Fruit fly (Drosophila melanogaster) whole organism, adult: ENCODE results near the gene mad2.

Source experiments
- CG11617 ChIP-seq: fragments of 200-800 bp; sonication (Bioruptor generic); optimal IDR thresholded peaks from 2 replicates; lab custom pipeline; 2017; ENCODE audit warnings: mild to moderate bottlenecking, missing biosample characterization, missing genetic modification reagents, missing genetic modification characterization
- CG12768 ChIP-seq: fragments of 200-800 bp; sonication (Bioruptor generic); optimal IDR thresholded peaks from 2 replicates; lab custom pipeline; 2017; ENCODE audit warnings: missing biosample characterization, missing genetic modification characterization, mild to moderate bottlenecking, moderate library complexity, missing genetic modification reagents
- CG14711 ChIP-seq: fragments of 200-800 bp; sonication (Bioruptor generic); optimal IDR thresholded peaks from 2 replicates; lab custom pipeline; 2018; ENCODE audit warnings: missing biosample characterization, mild to moderate bottlenecking, missing genetic modification characterization, moderate library complexity
- CG1620 ChIP-seq: fragments of 200-800 bp; sonication (Bioruptor generic); optimal IDR thresholded peaks from 2 replicates; lab custom pipeline; 2016; ENCODE audit warnings: missing biosample characterization, missing genetic modification characterization
- CG33017 ChIP-seq: fragments of 200-800 bp; sonication (Bioruptor generic); optimal IDR thresholded peaks from 2 replicates; lab custom pipeline; 2018; ENCODE audit warnings: missing biosample characterization, mild to moderate bottlenecking, missing genetic modification characterization, moderate library complexity
- CG5204 ChIP-seq: fragments of 200-800 bp; sonication (Bioruptor generic); optimal IDR thresholded peaks from 2 replicates; lab custom pipeline; 2016; ENCODE audit warnings: missing biosample characterization, missing genetic modification characterization
- CG7045 ChIP-seq: fragments of 200-800 bp; sonication (Bioruptor generic); optimal IDR thresholded peaks from 2 replicates; lab custom pipeline; 2017; ENCODE audit warnings: missing biosample characterization, mild to moderate bottlenecking, missing genetic modification characterization
- CG7101 ChIP-seq: fragments of 200-800 bp; sonication (Bioruptor generic); optimal IDR thresholded peaks from 2 replicates; lab custom pipeline; 2018; ENCODE audit warnings: missing biosample characterization, mild to moderate bottlenecking, missing genetic modification characterization, moderate library complexity
- Clk ChIP-seq: fragments of 200-800 bp; sonication (Bioruptor generic); optimal IDR thresholded peaks from 2 replicates; lab custom pipeline; 2017; ENCODE audit warnings: missing biosample characterization, missing genetic modification characterization
- Crg-1 ChIP-seq: fragments of 200-800 bp; sonication (Bioruptor generic); optimal IDR thresholded peaks from 2 replicates; lab custom pipeline; 2016; ENCODE audit warnings: missing biosample characterization, missing genetic modification characterization
- Hr96 ChIP-seq: fragments of 200-800 bp; sonication (Bioruptor generic); optimal IDR thresholded peaks from 2 replicates; lab custom pipeline; 2016; ENCODE audit warnings: missing biosample characterization, missing genetic modification characterization
- Mnt ChIP-seq: fragments of 200-800 bp; sonication (Bioruptor generic); optimal IDR thresholded peaks from 2 replicates; lab custom pipeline; 2016; ENCODE audit warnings: missing biosample characterization, mild to moderate bottlenecking, missing genetic modification characterization
- bab1 ChIP-seq: fragments of 200-800 bp; sonication (Bioruptor generic); optimal IDR thresholded peaks from 3 replicates; lab custom pipeline; 2019; ENCODE audit warnings: missing biosample characterization, mild to moderate bottlenecking, missing genetic modification characterization, moderate library complexity
- cic ChIP-seq: fragments of 200-800 bp; sonication (Bioruptor generic); optimal IDR thresholded peaks from 2 replicates; lab custom pipeline; 2017; ENCODE audit warnings: missing biosample characterization, mild to moderate bottlenecking, missing genetic modification characterization, moderate library complexity
- cnc ChIP-seq, 2 experiments: fragments of >200 bp; optimal IDR thresholded peaks; 2 replicates each; lab custom pipeline; 2017
- kay ChIP-seq: fragments of 200-800 bp; sonication (Bioruptor generic); peaks from one replicate; lab custom pipeline; 2016; ENCODE audit warnings: missing biosample characterization, missing genetic modification characterization, borderline replicate concordance
- ovo ChIP-seq: fragments of 200-800 bp; sonication (Bioruptor generic); optimal IDR thresholded peaks from 2 replicates; lab custom pipeline; 2016; ENCODE audit warnings: missing biosample characterization, missing genetic modification characterization
- pad ChIP-seq: fragments of 200-800 bp; sonication (Bioruptor generic); optimal IDR thresholded peaks from 3 replicates; lab custom pipeline; 2017; ENCODE audit warnings: missing biosample characterization, missing genetic modification characterization, mild to moderate bottlenecking, moderate library complexity, missing genetic modification reagents
- tj ChIP-seq: fragments of 200-800 bp; sonication (Bioruptor generic); optimal IDR thresholded peaks from 3 replicates; lab custom pipeline; 2017; ENCODE audit warnings: missing biosample characterization, mild to moderate bottlenecking, missing genetic modification characterization, moderate library complexity
- toe ChIP-seq: fragments of 200-800 bp; sonication (Bioruptor generic); optimal IDR thresholded peaks from 2 replicates; lab custom pipeline; 2016; ENCODE audit warnings: missing biosample characterization, missing genetic modification characterization

The mad2 gene

DNA sequence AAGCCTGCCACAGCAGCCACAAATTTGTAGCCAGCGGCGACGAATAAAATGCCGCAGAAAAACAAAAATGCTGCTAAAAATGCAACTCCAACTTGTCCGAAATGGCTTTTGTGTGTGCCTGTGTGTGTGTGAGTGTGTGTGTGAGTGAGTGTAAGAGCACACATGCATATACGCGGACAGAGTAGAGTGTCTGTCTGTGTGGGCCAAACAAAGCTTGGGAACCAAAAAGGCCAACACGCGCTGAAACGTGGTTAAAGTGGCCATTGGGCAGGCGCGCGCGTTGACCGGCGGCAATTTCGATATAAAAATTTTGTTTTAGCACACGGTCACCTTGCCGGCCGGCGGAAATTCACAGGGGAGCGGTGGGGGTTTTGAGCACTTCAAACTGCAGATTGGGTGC is 22.5 kb upstream of the mad2 start:
- TF ChIP-seq CG7045 (GFP tag; lab: Kevin White, UChicago) (no peak), cnc (optimal IDR thresholded peaks at IDR 0.05; lab: Kevin White, UChicago) (no peak), CG5204 (GFP tag; lab: Kevin White, UChicago) (no peak), kay (GFP tag; lab: Kevin White, UChicago) (no peak), CG33017 (tag; lab: Kevin White, UChicago) (no peak), CG7101 (tag; lab: Kevin White, UChicago) (no peak), Crg-1 (GFP tag; lab: Kevin White, UChicago) (no peak), Clk (GFP tag; lab: Kevin White, UChicago) (no peak), CG14711 (tag; lab: Kevin White, UChicago) (no peak), toe (GFP tag; lab: Kevin White, UChicago) (no peak), tj (GFP tag; lab: Kevin White, UChicago) (no peak), CG1620 (GFP tag; lab: Kevin White, UChicago) (no peak), CG12768 (no peak), pad (no peak), CG11617 (no peak), bab1 (GFP tag; lab: Kevin White, UChicago) (no peak), Mnt (GFP tag; lab: Kevin White, UChicago) (no peak), cic (no peak)

DNA sequence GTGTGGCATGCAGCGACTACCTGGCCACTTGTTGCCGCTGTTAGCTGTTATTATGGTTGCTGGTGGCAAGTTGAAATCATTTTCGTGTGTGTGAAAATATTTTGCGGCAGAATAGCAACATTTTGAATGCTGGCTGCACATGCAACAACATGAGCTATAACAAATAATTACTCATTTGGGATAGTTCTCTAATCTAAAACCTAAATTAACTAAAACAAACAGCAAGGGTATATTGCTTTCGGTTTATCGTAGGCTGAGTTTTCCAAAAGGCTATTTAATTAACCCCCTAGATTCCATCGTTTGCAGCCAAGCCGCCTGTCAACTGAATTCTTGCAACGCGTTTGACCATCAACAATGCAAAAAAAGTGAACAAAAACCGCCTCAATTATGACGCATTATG is 21.9 kb upstream of the mad2 start:
- TF ChIP-seq bab1 (GFP tag; lab: Kevin White, UChicago) (no peak), CG7045 (GFP tag; lab: Kevin White, UChicago) (no peak), CG33017 (tag; lab: Kevin White, UChicago) (no peak), CG11617 (no peak), Mnt (GFP tag; lab: Kevin White, UChicago) (no peak), ovo (GFP tag; lab: Kevin White, UChicago) (no peak), cnc (optimal IDR thresholded peaks at IDR 0.05; lab: Kevin White, UChicago) (no peak), toe (GFP tag; lab: Kevin White, UChicago) (no peak), CG12768 (no peak), kay (GFP tag; lab: Kevin White, UChicago) (no peak), CG5204 (GFP tag; lab: Kevin White, UChicago) (no peak), CG14711 (tag; lab: Kevin White, UChicago) (no peak), Crg-1 (GFP tag; lab: Kevin White, UChicago) (no peak), pad (no peak)

DNA sequence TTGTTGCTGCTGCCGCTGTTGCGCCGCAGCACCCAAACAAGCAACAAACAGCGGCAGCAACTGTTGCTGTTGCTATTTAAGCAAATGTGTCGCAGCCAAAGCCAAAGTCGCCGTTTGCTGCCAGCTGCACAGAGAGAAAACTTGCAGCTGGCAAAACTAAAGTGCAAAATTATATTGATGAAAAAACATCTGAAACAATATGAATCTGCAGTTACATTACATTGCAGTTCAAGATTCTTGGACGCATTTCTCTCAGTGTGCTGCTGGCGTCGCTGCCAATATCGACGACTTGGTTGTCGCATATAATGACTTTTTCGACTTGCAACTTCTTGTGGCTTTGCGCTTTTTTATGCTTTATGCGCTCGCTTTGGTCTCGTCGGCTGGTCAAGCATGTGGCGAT is 21.4 kb upstream of the mad2 start:
- TF ChIP-seq bab1 (GFP tag; lab: Kevin White, UChicago) (no peak), tj (GFP tag; lab: Kevin White, UChicago) (no peak), toe (GFP tag; lab: Kevin White, UChicago) (no peak), pad (no peak), Clk (GFP tag; lab: Kevin White, UChicago) (no peak), CG7101 (tag; lab: Kevin White, UChicago) (no peak), ovo (GFP tag; lab: Kevin White, UChicago) (no peak), CG14711 (tag; lab: Kevin White, UChicago) (no peak), CG12768 (no peak), cnc (optimal IDR thresholded peaks at IDR 0.05; lab: Kevin White, UChicago) (no peak), CG33017 (tag; lab: Kevin White, UChicago) (no peak), Mnt (GFP tag; lab: Kevin White, UChicago) (no peak), CG1620 (GFP tag; lab: Kevin White, UChicago) (no peak)

DNA sequence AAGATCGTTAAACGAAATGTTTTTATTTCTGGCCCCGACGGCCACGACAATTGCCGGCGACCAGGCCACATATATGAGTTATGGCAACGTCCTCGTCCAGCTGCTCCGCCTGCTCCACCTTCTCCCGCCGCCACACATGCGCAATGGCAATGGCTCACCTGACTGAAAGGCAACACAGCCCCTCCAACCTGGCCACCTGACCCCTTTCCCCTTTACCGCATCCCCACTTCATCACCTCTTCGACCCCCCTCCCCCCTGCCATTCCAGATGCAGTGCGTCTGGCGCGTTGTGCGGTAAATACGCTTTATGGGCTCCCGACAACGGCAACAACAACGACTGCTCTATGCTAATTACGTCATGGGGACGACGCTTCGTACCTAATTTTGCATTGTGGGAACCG is 20.9 kb upstream of the mad2 start:
- TF ChIP-seq tj (GFP tag; lab: Kevin White, UChicago), result no peak

DNA sequence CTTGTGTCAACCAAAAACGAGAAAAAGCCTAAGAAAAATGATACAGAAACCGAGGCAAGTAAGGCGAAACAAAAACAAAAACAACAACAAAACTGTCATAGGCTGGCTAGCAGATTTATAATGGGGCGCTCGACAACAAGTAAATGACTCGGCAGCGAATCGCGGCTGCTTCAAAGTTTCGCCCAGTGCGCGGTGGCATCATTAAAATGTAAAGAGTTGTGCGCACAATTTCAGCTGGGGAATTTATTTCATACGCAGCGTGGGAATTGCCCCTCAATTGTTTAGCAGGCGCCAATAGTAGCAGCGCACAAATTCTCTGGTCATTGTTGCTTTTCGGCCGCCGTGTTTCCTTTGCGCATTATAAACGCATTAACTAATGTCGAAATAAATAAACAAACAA is 19.0 kb upstream of the mad2 start:
- TF ChIP-seq bab1 (GFP tag; lab: Kevin White, UChicago) (no peak), CG14711 (tag; lab: Kevin White, UChicago) (no peak)

DNA sequence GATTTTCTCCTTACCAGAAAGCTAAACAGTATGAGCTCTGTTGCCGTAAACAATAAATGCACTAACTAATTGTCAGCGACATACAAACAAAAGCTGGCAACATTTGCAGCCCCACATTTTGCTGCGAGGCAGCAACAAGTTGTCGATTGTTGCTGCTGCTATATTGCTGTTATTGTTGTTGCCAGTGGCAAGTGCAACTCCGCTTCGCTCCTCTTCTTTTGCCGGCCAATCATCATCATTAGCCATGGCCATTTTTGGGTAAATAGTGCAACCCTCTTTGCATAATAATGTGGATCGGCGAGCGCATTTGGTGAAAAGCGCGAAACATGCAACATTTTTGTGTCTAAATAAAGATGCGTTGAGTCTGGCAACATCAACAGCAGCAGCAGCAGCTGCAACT is 17.8 kb upstream of the mad2 start:
- TF ChIP-seq Mnt (GFP tag; lab: Kevin White, UChicago), result no peak
- TF ChIP-seq Crg-1 (GFP tag; lab: Kevin White, UChicago), result no peak
- TF ChIP-seq CG14711 (tag; lab: Kevin White, UChicago), result no peak
- no peak for TF ChIP-seq Clk (GFP tag; lab: Kevin White, UChicago)
- TF ChIP-seq cic, result no peak
- TF ChIP-seq toe (GFP tag; lab: Kevin White, UChicago), result no peak
- no peak for TF ChIP-seq CG12768
- no peak for TF ChIP-seq CG33017 (tag; lab: Kevin White, UChicago)
- TF ChIP-seq cnc (optimal IDR thresholded peaks at IDR 0.05; lab: Kevin White, UChicago), result no peak
- no peak for TF ChIP-seq bab1 (GFP tag; lab: Kevin White, UChicago)
- no peak for TF ChIP-seq CG1620 (GFP tag; lab: Kevin White, UChicago)
- TF ChIP-seq Hr96 (GFP tag; lab: Kevin White, UChicago), result no peak
- no peak for TF ChIP-seq pad
- TF ChIP-seq CG11617, result no peak
- TF ChIP-seq CG5204 (GFP tag; lab: Kevin White, UChicago), result no peak
- no peak for TF ChIP-seq tj (GFP tag; lab: Kevin White, UChicago)

DNA sequence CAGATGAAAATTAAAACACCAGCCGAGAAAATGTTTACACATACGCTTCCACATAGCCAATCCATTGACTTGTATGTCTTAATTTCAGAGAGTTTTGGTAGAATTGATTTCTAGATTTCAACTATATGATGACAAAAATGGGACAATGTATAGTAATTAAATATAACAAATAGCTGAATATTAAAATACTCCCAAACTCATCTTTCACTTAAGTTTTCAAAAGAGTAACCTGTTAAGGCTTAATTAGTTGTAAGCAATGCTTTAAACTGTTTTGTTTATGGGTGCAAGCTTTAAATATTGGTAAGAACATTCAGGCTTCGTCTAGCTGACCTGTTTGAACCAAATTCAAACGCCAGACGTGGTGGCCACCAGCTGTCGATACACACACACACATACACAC is 15.8 kb upstream of the mad2 start:
- TF ChIP-seq ovo (GFP tag; lab: Kevin White, UChicago) (no peak), Hr96 (GFP tag; lab: Kevin White, UChicago) (no peak), Mnt (GFP tag; lab: Kevin White, UChicago) (no peak), CG7101 (tag; lab: Kevin White, UChicago) (no peak), Clk (GFP tag; lab: Kevin White, UChicago) (no peak), tj (GFP tag; lab: Kevin White, UChicago) (no peak), cic (no peak), kay (GFP tag; lab: Kevin White, UChicago) (no peak), CG7045 (GFP tag; lab: Kevin White, UChicago) (no peak), CG14711 (tag; lab: Kevin White, UChicago) (no peak), Crg-1 (GFP tag; lab: Kevin White, UChicago) (no peak), CG11617 (no peak), CG5204 (GFP tag; lab: Kevin White, UChicago) (no peak)
